Worm (Caenorhabditis elegans): Measurements from ENCODE around the gene F58F12.2.

- no peak for TF ChIP-seq F13H6.1 (tag; optimal IDR thresholded peaks at IDR 0.05)
- TF ChIP-seq ets-4 (tag; optimal IDR thresholded peaks at IDR 0.05) = no peak
- no peak for TF ChIP-seq fkh-10 (GFP tag; optimal IDR thresholded peaks at IDR 0.05)
Measured at ce11 chrII:6373361-6373760, 14.5 kb downstream of the F58F12.2 start.

Data from whole organism, late embryonic.